Fruit fly (Drosophila melanogaster) Kc167 (cell line): ENCODE data around the gene CG4972.

Source experiments
- Myc ChIP-seq: fragments of >200 bp; optimal IDR thresholded peaks from 2 replicates; lab custom pipeline; 2017; ENCODE audit warnings: missing external identifiers
- Sin3A ChIP-seq: fragments of >200 bp; optimal IDR thresholded peaks from 2 replicates; lab custom pipeline; 2018; ENCODE audit warnings: missing external identifiers

DNA sequence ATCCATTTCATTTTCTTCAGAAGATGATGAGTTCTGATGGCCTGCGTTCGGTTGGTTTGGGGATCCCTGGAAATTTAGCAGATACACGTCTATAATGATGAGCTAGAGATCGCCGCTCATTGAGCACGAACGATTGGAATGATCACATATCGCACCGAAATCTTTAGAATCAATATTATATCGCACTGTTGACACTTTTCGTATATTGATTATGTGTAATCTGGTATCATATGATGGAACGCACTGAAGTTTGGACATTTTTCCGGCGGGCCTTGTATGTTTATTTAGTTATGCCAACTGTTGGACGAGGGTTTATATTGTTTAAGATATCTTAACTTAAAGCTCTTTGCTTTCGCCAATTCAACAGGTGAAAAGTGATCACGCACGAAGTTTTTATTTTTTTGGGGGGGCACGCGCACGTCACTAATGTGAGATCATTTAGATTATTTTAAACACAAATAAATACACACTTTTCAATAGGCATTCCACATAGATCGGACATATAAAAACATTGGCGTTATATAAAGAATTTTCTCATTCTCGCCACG lies 6.5 kb downstream of the CG4972 start:
- TF ChIP-seq Myc (lab: Kevin White, UChicago): no peak
- TF ChIP-seq Sin3A: no peak
